Fruit fly (Drosophila melanogaster) whole organism, embryonic: ENCODE data around the gene tho2.

Experiments
- ATbp ChIP-seq: fragments of 200-800 bp; sonication (Bioruptor generic); optimal IDR thresholded peaks from 2 replicates; lab custom pipeline; 2017; ENCODE audit warnings: missing biosample characterization, mild to moderate bottlenecking, missing genetic modification characterization, missing genetic modification reagents
- CG10147 ChIP-seq: fragments of 200-800 bp; sonication (Bioruptor generic); optimal IDR thresholded peaks from 2 replicates; lab custom pipeline; 2019; ENCODE audit warnings: missing biosample characterization, mild to moderate bottlenecking, missing genetic modification characterization, moderate library complexity
- CG12071 ChIP-seq: fragments of 200-800 bp; sonication (Bioruptor generic); optimal IDR thresholded peaks from 3 replicates; lab custom pipeline; 2018; ENCODE audit warnings: missing biosample characterization, mild to moderate bottlenecking, missing genetic modification characterization
- CG12391 ChIP-seq: fragments of 200-800 bp; sonication (Bioruptor generic); optimal IDR thresholded peaks from 3 replicates; lab custom pipeline; 2018; ENCODE audit warnings: missing biosample characterization, mild to moderate bottlenecking, missing genetic modification characterization, moderate library complexity
- CG13775 ChIP-seq: fragments of 200-800 bp; sonication (Bioruptor generic); optimal IDR thresholded peaks from 3 replicates; lab custom pipeline; 2017; ENCODE audit warnings: missing biosample characterization, mild to moderate bottlenecking, missing genetic modification characterization
- CG14441 ChIP-seq: fragments of 200-800 bp; sonication (Bioruptor generic); IDR thresholded peaks from 2 replicates; pipeline ENCODE4 v1.3.6; 2022; ENCODE audit warnings: missing biosample characterization, missing genetic modification characterization
- CG15514 ChIP-seq: fragments of 200-800 bp; sonication (Bioruptor generic); optimal IDR thresholded peaks from 3 replicates; lab custom pipeline; 2017; ENCODE audit warnings: missing biosample characterization, missing genetic modification characterization, mild to moderate bottlenecking, moderate library complexity, missing genetic modification reagents
- CG17568 ChIP-seq: fragments of 200-800 bp; sonication (Bioruptor generic); optimal IDR thresholded peaks from 2 replicates; lab custom pipeline; 2018; ENCODE audit warnings: missing biosample characterization, mild to moderate bottlenecking, missing genetic modification characterization, moderate library complexity
- CG18599 ChIP-seq: fragments of 200-800 bp; sonication (Bioruptor generic); optimal IDR thresholded peaks from 3 replicates; lab custom pipeline; 2017; ENCODE audit warnings: missing biosample characterization, missing genetic modification characterization, mild to moderate bottlenecking, moderate library complexity, missing genetic modification reagents
- CG2199 ChIP-seq: fragments of 200-800 bp; sonication (Bioruptor generic); IDR thresholded peaks from 3 replicates; pipeline ENCODE4 v1.3.6; 2022; ENCODE audit warnings: missing biosample characterization, missing genetic modification characterization
- CG2678 ChIP-seq: fragments of 200-800 bp; sonication (Bioruptor generic); optimal IDR thresholded peaks from 3 replicates; lab custom pipeline; 2019; ENCODE audit warnings: missing biosample characterization, mild to moderate bottlenecking, missing genetic modification characterization, moderate library complexity
- CG32532 ChIP-seq: fragments of 200-800 bp; sonication (Bioruptor generic); IDR thresholded peaks from 2 replicates; pipeline ENCODE4 v1.3.6; 2022; ENCODE audit warnings: missing biosample characterization, missing genetic modification characterization
- CG3281 ChIP-seq: fragments of 200-800 bp; sonication (Bioruptor generic); optimal IDR thresholded peaks from 3 replicates; lab custom pipeline; 2017; ENCODE audit warnings: missing biosample characterization, mild to moderate bottlenecking, missing genetic modification characterization
- CG33213 ChIP-seq: fragments of 200-800 bp; sonication (Bioruptor generic); optimal IDR thresholded peaks from 3 replicates; lab custom pipeline; 2016; ENCODE audit warnings: missing biosample characterization, missing genetic modification characterization
- CG34376 ChIP-seq: fragments of 200-800 bp; sonication (Bioruptor generic); optimal IDR thresholded peaks from 2 replicates; lab custom pipeline; 2018; ENCODE audit warnings: missing biosample characterization, mild to moderate bottlenecking, missing genetic modification characterization
- CG6689 ChIP-seq: fragments of 200-800 bp; sonication (Bioruptor generic); IDR thresholded peaks from 2 replicates; pipeline ENCODE4 v1.3.6; 2022; ENCODE audit warnings: missing biosample characterization, missing genetic modification characterization
- CG6813 ChIP-seq: fragments of 200-800 bp; sonication (Bioruptor generic); optimal IDR thresholded peaks from 2 replicates; lab custom pipeline; 2017; ENCODE audit warnings: missing biosample characterization, missing genetic modification characterization, mild to moderate bottlenecking, moderate library complexity, missing genetic modification reagents
- CG8290 ChIP-seq, 3 experiments: fragments of 200-800 bp; sonication (Bioruptor generic); optimal IDR thresholded peaks; 2 replicates each; lab custom pipeline; 2016 to 2019; ENCODE audit warnings: missing biosample characterization in 3 of 3, missing genetic modification characterization in 3 of 3, mild to moderate bottlenecking in 2 of 3, moderate library complexity in 1 of 3
- Chrac-16 ChIP-seq: fragments of 200-800 bp; sonication (Bioruptor generic); optimal IDR thresholded peaks from 3 replicates; lab custom pipeline; 2016; ENCODE audit warnings: missing biosample characterization, missing genetic modification characterization
- CkIIα-i1 ChIP-seq: fragments of 200-800 bp; sonication (Bioruptor generic); IDR thresholded peaks from 2 replicates; pipeline ENCODE4 v1.3.6; 2022; ENCODE audit warnings: missing biosample characterization, missing genetic modification characterization
- CoRest ChIP-seq: fragments of 200-800 bp; sonication (Bioruptor generic); optimal IDR thresholded peaks from 3 replicates; lab custom pipeline; 2018; ENCODE audit warnings: missing biosample characterization, mild to moderate bottlenecking, missing genetic modification characterization, moderate library complexity
- D19B ChIP-seq: fragments of 200-800 bp; sonication (Bioruptor generic); optimal IDR thresholded peaks from 2 replicates; lab custom pipeline; 2017; ENCODE audit warnings: missing biosample characterization, mild to moderate bottlenecking, missing genetic modification characterization
- Dip2 ChIP-seq: fragments of 200-800 bp; sonication (Bioruptor generic); IDR thresholded peaks from 2 replicates; pipeline ENCODE4 v1.3.6; 2022; ENCODE audit warnings: missing biosample characterization, missing genetic modification characterization
- Fer1 ChIP-seq: fragments of 200-800 bp; sonication (Bioruptor generic); optimal IDR thresholded peaks from 2 replicates; lab custom pipeline; 2017; ENCODE audit warnings: missing biosample characterization, mild to moderate bottlenecking, missing genetic modification characterization
- Hand ChIP-seq: fragments of 200-800 bp; sonication (Bioruptor generic); optimal IDR thresholded peaks from 2 replicates; lab custom pipeline; 2017; ENCODE audit warnings: mild to moderate bottlenecking, missing biosample characterization, missing genetic modification reagents, missing genetic modification characterization
- HmgZ ChIP-seq: fragments of 200-800 bp; sonication (Bioruptor generic); optimal IDR thresholded peaks from 2 replicates; lab custom pipeline; 2018; ENCODE audit warnings: missing biosample characterization, mild to moderate bottlenecking, missing genetic modification characterization
- Jarid2 ChIP-seq: fragments of 200-800 bp; sonication (Bioruptor generic); optimal IDR thresholded peaks from 3 replicates; lab custom pipeline; 2017; ENCODE audit warnings: mild to moderate bottlenecking, missing biosample characterization, missing genetic modification reagents, missing genetic modification characterization
- Meics ChIP-seq: fragments of 200-800 bp; sonication (Bioruptor generic); optimal IDR thresholded peaks from 2 replicates; lab custom pipeline; 2017; ENCODE audit warnings: missing biosample characterization, mild to moderate bottlenecking, missing genetic modification characterization
- Nf-YB ChIP-seq: fragments of 200-800 bp; sonication (Bioruptor generic); optimal IDR thresholded peaks from 3 replicates; lab custom pipeline; 2019; ENCODE audit warnings: missing biosample characterization, mild to moderate bottlenecking, missing genetic modification characterization, moderate library complexity
- Nf-YC ChIP-seq: fragments of 200-800 bp; optimal IDR thresholded peaks from 3 replicates; lab custom pipeline; 2019; ENCODE audit warnings: missing biosample characterization, mild to moderate bottlenecking, missing genetic modification characterization, moderate library complexity
- Poxn ChIP-seq: fragments of 200-800 bp; sonication (Bioruptor generic); IDR thresholded peaks from 2 replicates; pipeline ENCODE4 v1.3.6; 2022; ENCODE audit warnings: missing biosample characterization, missing genetic modification characterization
- Tbp ChIP-seq: fragments of >200 bp; optimal IDR thresholded peaks from 2 replicates; lab custom pipeline; 2018; ENCODE audit warnings: missing biosample characterization, missing genetic modification characterization
- chn ChIP-seq: fragments of 200-800 bp; sonication (Bioruptor generic); optimal IDR thresholded peaks from 2 replicates; lab custom pipeline; 2016; ENCODE audit warnings: missing biosample characterization, missing genetic modification characterization
- corto ChIP-seq: fragments of 200-800 bp; sonication (Bioruptor generic); optimal IDR thresholded peaks from 2 replicates; lab custom pipeline; 2016; ENCODE audit warnings: missing biosample characterization, mild to moderate bottlenecking, missing genetic modification characterization, moderate library complexity
- cwo ChIP-seq: fragments of 200-800 bp; sonication (Bioruptor generic); optimal IDR thresholded peaks from 3 replicates; lab custom pipeline; 2017; ENCODE audit warnings: missing biosample characterization, missing genetic modification characterization, mild to moderate bottlenecking, moderate library complexity, missing genetic modification reagents
- exex ChIP-seq: fragments of 200-800 bp; sonication (Bioruptor generic); optimal IDR thresholded peaks from 4 replicates; lab custom pipeline; 2018; ENCODE audit warnings: missing biosample characterization, mild to moderate bottlenecking, missing genetic modification characterization, moderate library complexity
- grau ChIP-seq: fragments of 200-800 bp; optimal IDR thresholded peaks from 3 replicates; lab custom pipeline; 2019; ENCODE audit warnings: missing biosample characterization, mild to moderate bottlenecking, missing genetic modification characterization, moderate library complexity
- grn ChIP-seq: fragments of 200-800 bp; sonication (Bioruptor generic); optimal IDR thresholded peaks from 3 replicates; lab custom pipeline; 2017; ENCODE audit warnings: missing biosample characterization, missing genetic modification characterization
- jigr1 ChIP-seq: fragments of 200-800 bp; sonication (Bioruptor generic); IDR thresholded peaks from 3 replicates; pipeline ENCODE4 v1.3.6; 2022; ENCODE audit warnings: missing biosample characterization, missing genetic modification characterization
- kni ChIP-seq: fragments of 200-800 bp; sonication (Bioruptor generic); optimal IDR thresholded peaks from 3 replicates; lab custom pipeline; 2017; ENCODE audit warnings: mild to moderate bottlenecking, missing biosample characterization, missing genetic modification reagents, missing genetic modification characterization
- lbe ChIP-seq: fragments of 200-800 bp; sonication (Bioruptor generic); optimal IDR thresholded peaks from 2 replicates; lab custom pipeline; 2016; ENCODE audit warnings: missing biosample characterization, mild to moderate bottlenecking, missing genetic modification characterization
- nom ChIP-seq: fragments of 200-800 bp; sonication (Bioruptor generic); optimal IDR thresholded peaks from 2 replicates; lab custom pipeline; 2017; ENCODE audit warnings: missing biosample characterization, missing genetic modification characterization, mild to moderate bottlenecking, moderate library complexity, missing genetic modification reagents
- salm ChIP-seq: fragments of 200-800 bp; sonication (Bioruptor generic); optimal IDR thresholded peaks from 2 replicates; lab custom pipeline; 2018; ENCODE audit warnings: missing biosample characterization, mild to moderate bottlenecking, missing genetic modification characterization
- sd ChIP-seq: fragments of 200-800 bp; sonication (Bioruptor generic); optimal IDR thresholded peaks from 3 replicates; lab custom pipeline; 2018; ENCODE audit warnings: missing biosample characterization, mild to moderate bottlenecking, missing genetic modification characterization, moderate library complexity
- stwl ChIP-seq: fragments of 200-800 bp; sonication (Bioruptor generic); optimal IDR thresholded peaks from 3 replicates; lab custom pipeline; 2018; ENCODE audit warnings: missing biosample characterization, mild to moderate bottlenecking, missing genetic modification characterization, moderate library complexity
- sug ChIP-seq: fragments of 200-800 bp; optimal IDR thresholded peaks from 2 replicates; lab custom pipeline; 2019; ENCODE audit warnings: missing biosample characterization, mild to moderate bottlenecking, missing genetic modification characterization, moderate library complexity
- tna ChIP-seq: fragments of 200-800 bp; sonication (Bioruptor generic); IDR thresholded peaks from 2 replicates; pipeline ENCODE4 v1.3.6; 2022; ENCODE audit warnings: missing biosample characterization, missing genetic modification characterization; ENCODE audit not compliant: partially characterized antibody

tho2 gene

dm6 chr2L:2171366-2172078 lies 26.5 kb upstream of the tho2 start (continued):
- TF ChIP-seq Nf-YC (tag; lab: Kevin White, UChicago) (peak; percentile 49), CG32532 (peak; percentile 45; the same call in 1 of the 2 replicates), grau (tag; lab: Kevin White, UChicago) (peak; percentile 57), jigr1 (GFP tag; lab: Robert Waterston, UW) (no peak), salm (tag; lab: Kevin White, UChicago) (peak; percentile 44), nom (GFP tag; lab: Kevin White, UChicago) (no peak), CG6813 (GFP tag; lab: Kevin White, UChicago) (no peak), HmgZ (peak; percentile 29), stwl (no peak), CG2678 (tag; lab: Kevin White, UChicago) (peak; percentile 26), sug (tag; lab: Kevin White, UChicago) (peak; percentile 87), grn (GFP tag; lab: Kevin White, UChicago) (peak; percentile 80), exex (peak; percentile 97), CG33213 (GFP tag; lab: Kevin White, UChicago) (no peak), Tbp (no peak), CG8290 (GFP tag; optimal IDR thresholded peaks at IDR 0.05; lab: Kevin White, UChicago) (no peak), CG8290 (tag; optimal IDR thresholded peaks at IDR 0.05; lab: Kevin White, UChicago) (peak in 1 of 2 experiments; percentile 5), sd (tag; lab: Kevin White, UChicago) (peak; percentile 88), CG10147 (GFP tag; lab: Kevin White, UChicago) (peak; percentile 27), CoRest (tag; lab: Kevin White, UChicago) (peak; percentile 10), CkIIα-i1 (GFP tag; lab: Robert Waterston, UW) (no peak), D19B (GFP tag; lab: Kevin White, UChicago) (no peak), CG14441 (GFP tag; lab: Robert Waterston, UW) (peak; percentile 54), CG13775 (GFP tag; lab: Kevin White, UChicago) (peak; percentile 14), Meics (GFP tag; lab: Kevin White, UChicago) (peak; percentile 20), CG15514 (GFP tag; lab: Kevin White, UChicago) (peak; percentile 26), CG6689 (GFP tag; lab: Robert Waterston, UW) (no peak), CG34376 (peak; percentile 76), CG12071 (GFP tag; lab: Kevin White, UChicago) (peak; percentile 3), kni (GFP tag; lab: Kevin White, UChicago) (no peak), Jarid2 (GFP tag; lab: Kevin White, UChicago) (peak; percentile 19), Poxn (GFP tag; lab: Robert Waterston, UW) (peak; percentile 22; the same call in 1 of the 2 replicates), chn (GFP tag; lab: Kevin White, UChicago) (no peak), tna (GFP tag; lab: Robert Waterston, UW) (no peak), cwo (peak; percentile 63), CG3281 (GFP tag; lab: Kevin White, UChicago) (peak; percentile 13), Dip2 (GFP tag; lab: Robert Waterston, UW) (no peak), CG12391 (no peak), Hand (peak; percentile 42), CG17568 (GFP tag; lab: Kevin White, UChicago) (peak; percentile 7), CG18599 (GFP tag; lab: Kevin White, UChicago) (peak; percentile 49), Nf-YB (GFP tag; lab: Kevin White, UChicago) (peak; percentile 73), lbe (GFP tag; lab: Kevin White, UChicago) (peak; percentile 35), ATbp (GFP tag; lab: Kevin White, UChicago) (peak; percentile 25), Fer1 (GFP tag; lab: Kevin White, UChicago) (peak; percentile 35), CG2199 (GFP tag; lab: Robert Waterston, UW) (no peak), Chrac-16 (GFP tag; lab: Kevin White, UChicago) (no peak), corto (GFP tag; lab: Kevin White, UChicago) (peak; percentile 11)
